Worm (Caenorhabditis elegans) whole organism, L1 larva: ENCODE results near the gene F43B10.1.
A peak's percentile ranks its signal among the peaks of the same experiment; 100 is the strongest.

ENCODE experiments used
- C34B4.2 ChIP-seq: sonication (generic microtip); optimal IDR thresholded peaks from 2 replicates; lab custom pipeline; 2017; ENCODE audit warnings: mild to moderate bottlenecking, missing genetic modification characterization, missing compliant biosample characterization
- aha-1 ChIP-seq: fragments of 150-350 bp; optimal IDR thresholded peaks from 2 replicates; lab custom pipeline; 2014; ENCODE audit warnings: missing biosample characterization, missing genetic modification characterization
- blmp-1 ChIP-seq: fragments of 150-350 bp; optimal IDR thresholded peaks from 2 replicates; lab custom pipeline; 2014; ENCODE audit warnings: missing biosample characterization, missing genetic modification characterization
- ceh-82 ChIP-seq, 3 experiments: fragments of 150-350 bp in 1 of 3; sonication (generic microtip) in 2 of 3; optimal IDR thresholded peaks; 2 replicates each; lab custom pipeline; 2014 to 2017; ENCODE audit warnings: missing biosample characterization in 3 of 3, missing genetic modification characterization in 3 of 3
- ceh-88 ChIP-seq: fragments of 200-800 bp; sonication (Bioruptor generic); IDR thresholded peaks from 2 replicates; pipeline ENCODE4 v1.3.6; 2022; ENCODE audit warnings: missing genetic modification characterization, missing compliant biosample characterization
- ceh-90 ChIP-seq: sonication (generic microtip); optimal IDR thresholded peaks from 2 replicates; lab custom pipeline; 2016; ENCODE audit warnings: missing genetic modification characterization, missing compliant biosample characterization
- ces-1 ChIP-seq: fragments of 150-350 bp; optimal IDR thresholded peaks from 2 replicates; lab custom pipeline; 2014; ENCODE audit warnings: missing biosample characterization, missing genetic modification reagents, missing genetic modification characterization
- dpl-1 ChIP-seq, 3 experiments: fragments of 150-350 bp in 2 of 3; sonication (generic microtip) in 1 of 3; optimal IDR thresholded peaks; 2 replicates each; lab custom pipeline; 2014 to 2017; ENCODE audit warnings: missing biosample characterization in 3 of 3, missing genetic modification characterization in 3 of 3, missing genetic modification reagents in 3 of 3
- dsc-1 ChIP-seq: sonication (generic microtip); optimal IDR thresholded peaks from 2 replicates; lab custom pipeline; 2016; ENCODE audit warnings: mild to moderate bottlenecking, missing genetic modification characterization, missing compliant biosample characterization
- efl-1 ChIP-seq, 4 experiments: fragments of 150-350 bp; optimal IDR thresholded peaks in 3 of 4; peaks in 1 of 4; 1 replicate in 1 of 4; 2 replicates in 3 of 4; lab custom pipeline; 2014; ENCODE audit warnings: missing biosample characterization in 2 of 4, missing genetic modification characterization in 2 of 4, missing genetic modification reagents in 2 of 4
- egl-13 ChIP-seq: sonication (generic microtip); optimal IDR thresholded peaks from 2 replicates; lab custom pipeline; 2016; ENCODE audit warnings: missing genotype, missing genetic modification reagents, missing genetic modification characterization, missing compliant biosample characterization
- fkh-10 ChIP-seq: sonication (generic microtip); optimal IDR thresholded peaks from 2 replicates; lab custom pipeline; 2017; ENCODE audit warnings: missing biosample characterization, missing genetic modification reagents, missing genetic modification characterization
- fkh-4 ChIP-seq: sonication (generic microtip); optimal IDR thresholded peaks from 2 replicates; lab custom pipeline; 2016; ENCODE audit warnings: missing compliant biosample characterization, missing genetic modification characterization, borderline replicate concordance
- fos-1 ChIP-seq: fragments of 150-350 bp; optimal IDR thresholded peaks from 2 replicates; lab custom pipeline; 2014; ENCODE audit warnings: missing biosample characterization, missing genetic modification characterization
- grh-1 ChIP-seq: fragments of 200-800 bp; sonication (Bioruptor generic); IDR thresholded peaks from 2 replicates; pipeline ENCODE4 v1.3.6; 2022; ENCODE audit warnings: missing genetic modification reagents, missing genetic modification characterization, missing compliant biosample characterization
- hpl-2 ChIP-seq: fragments of 150-350 bp; optimal IDR thresholded peaks from 2 replicates; lab custom pipeline; 2014; ENCODE audit warnings: missing biosample characterization, missing genetic modification reagents, missing genetic modification characterization
- irx-1 ChIP-seq: sonication (generic microtip); optimal IDR thresholded peaks from 2 replicates; lab custom pipeline; 2016; ENCODE audit warnings: missing genetic modification characterization, missing compliant biosample characterization
- lin-13 ChIP-seq: fragments of 150-350 bp; optimal IDR thresholded peaks from 2 replicates; lab custom pipeline; 2014; ENCODE audit warnings: missing biosample characterization, missing genetic modification reagents, missing genetic modification characterization
- lin-15B ChIP-seq: fragments of 150-350 bp; sonication (generic microtip); optimal IDR thresholded peaks from 3 replicates; lab custom pipeline; 2014; ENCODE audit warnings: missing biosample characterization, missing genetic modification characterization
- lin-35 ChIP-seq, 2 experiments: fragments of 150-350 bp; optimal IDR thresholded peaks; 2 replicates each; lab custom pipeline; 2014; ENCODE audit warnings: missing biosample characterization in 2 of 2, missing genetic modification characterization in 2 of 2, missing genetic modification reagents in 2 of 2
- lin-39 ChIP-seq: fragments of 150-350 bp; optimal IDR thresholded peaks from 2 replicates; lab custom pipeline; 2014; ENCODE audit warnings: missing biosample characterization, missing genetic modification reagents, missing genetic modification characterization
- lsy-2 ChIP-seq, 2 experiments: fragments of 150-350 bp; optimal IDR thresholded peaks; 2 replicates each; lab custom pipeline; 2014; ENCODE audit warnings: missing biosample characterization in 2 of 2, missing genetic modification characterization in 2 of 2
- mab-9 ChIP-seq: fragments of 200-800 bp; sonication (Bioruptor generic); IDR thresholded peaks from 2 replicates; pipeline ENCODE4 v1.3.6; 2022; ENCODE audit warnings: missing genetic modification reagents, missing genetic modification characterization, missing compliant biosample characterization
- nhr-11 ChIP-seq: fragments of 150-350 bp; optimal IDR thresholded peaks from 2 replicates; lab custom pipeline; 2014; ENCODE audit warnings: missing biosample characterization, missing genetic modification characterization
- nhr-19 ChIP-seq: fragments of 200-800 bp; sonication (Bioruptor generic); conservative IDR thresholded peaks from 2 replicates; pipeline ENCODE4 v1.3.6; 2022; ENCODE audit warnings: missing genetic modification characterization, missing compliant biosample characterization
- nhr-28 ChIP-seq: fragments of 150-350 bp; optimal IDR thresholded peaks from 2 replicates; lab custom pipeline; 2014; ENCODE audit warnings: missing biosample characterization, missing genetic modification characterization
- nhr-47 ChIP-seq: sonication (generic microtip); optimal IDR thresholded peaks from 2 replicates; lab custom pipeline; 2016; ENCODE audit warnings: mild to moderate bottlenecking, missing genetic modification characterization, moderate library complexity, missing compliant biosample characterization
- nhr-71 ChIP-seq: sonication (generic microtip); optimal IDR thresholded peaks from 2 replicates; lab custom pipeline; 2016; ENCODE audit warnings: mild to moderate bottlenecking, missing genetic modification characterization, moderate library complexity, missing compliant biosample characterization
- nhr-77 ChIP-seq: fragments of 150-350 bp; optimal IDR thresholded peaks from 2 replicates; lab custom pipeline; 2014; ENCODE audit warnings: missing biosample characterization, missing genetic modification characterization
- nhr-84 ChIP-seq: sonication (generic microtip); optimal IDR thresholded peaks from 2 replicates; lab custom pipeline; 2017; ENCODE audit warnings: missing biosample characterization, missing genetic modification characterization
- pag-3 ChIP-seq: sonication (generic microtip); optimal IDR thresholded peaks from 2 replicates; lab custom pipeline; 2017; ENCODE audit warnings: missing genetic modification characterization, mild to moderate bottlenecking, missing compliant biosample characterization, antibody characterized with exemption, borderline replicate concordance; ENCODE audit not compliant: insufficient read depth
- rnt-1 ChIP-seq: sonication (generic microtip); optimal IDR thresholded peaks from 2 replicates; lab custom pipeline; 2016; ENCODE audit warnings: mild to moderate bottlenecking, missing genetic modification characterization, moderate library complexity, missing compliant biosample characterization
- skn-1 ChIP-seq: fragments of 150-350 bp; optimal IDR thresholded peaks from 2 replicates; lab custom pipeline; 2014; ENCODE audit warnings: missing biosample characterization, missing genetic modification characterization
- unc-130 ChIP-seq: fragments of 150-350 bp; optimal IDR thresholded peaks from 2 replicates; lab custom pipeline; 2017; ENCODE audit warnings: missing biosample characterization, missing genetic modification characterization, inconsistent platforms
- unc-30 ChIP-seq: sonication (generic microtip); optimal IDR thresholded peaks from 2 replicates; lab custom pipeline; 2017; ENCODE audit warnings: missing biosample characterization, missing genetic modification characterization
- unc-98 ChIP-seq: fragments of 200-800 bp; sonication (Bioruptor generic); IDR thresholded peaks from 2 replicates; pipeline ENCODE4 v1.3.6; 2022; ENCODE audit warnings: missing genetic modification characterization, missing compliant biosample characterization
- ztf-11 ChIP-seq, 2 experiments: sonication (generic microtip); optimal IDR thresholded peaks; 2 replicates each; lab custom pipeline; 2016 to 2017; ENCODE audit warnings: missing genetic modification characterization in 2 of 2, missing biosample characterization in 1 of 2, missing compliant biosample characterization in 1 of 2
- ztf-4 ChIP-seq: fragments of 150-350 bp; optimal IDR thresholded peaks from 2 replicates; lab custom pipeline; 2014; ENCODE audit warnings: missing biosample characterization, missing genetic modification characterization

F43B10.1 gene

ce11 chrX:16611333-16612043 lies 51.1 kb downstream of the F43B10.1 start (continued):
- TF ChIP-seq ztf-4 (tag; lab: Kevin White, UChicago) (no peak), lin-13 (GFP tag; lab: Kevin White, UChicago) (no peak), grh-1 (GFP tag; lab: Robert Waterston, UW) (no peak), ceh-90 (tag; lab: Kevin White, UChicago) (no peak), aha-1 (no peak), ceh-88 (GFP tag; lab: Robert Waterston, UW) (no peak), pag-3 (tag; lab: Kevin White, UChicago) (no peak), lin-39 (no peak), C34B4.2 (tag; lab: Kevin White, UChicago) (no peak), nhr-47 (tag; lab: Kevin White, UChicago) (peak; percentile 1), mab-9 (GFP tag; lab: Robert Waterston, UW) (no peak), dpl-1 (GFP tag; optimal IDR thresholded peaks at IDR 0.05; lab: Kevin White, UChicago) (no peak), blmp-1 (tag; lab: Kevin White, UChicago) (no peak), dsc-1 (tag; lab: Kevin White, UChicago) (no peak), fos-1 (no peak), egl-13 (tag; lab: Kevin White, UChicago) (no peak), fkh-10 (GFP tag; lab: Kevin White, UChicago) (no peak), nhr-77 (no peak), lin-15B (no peak), efl-1 (optimal IDR thresholded peaks at IDR 0.05; lab: Kevin White, UChicago) (no peak), efl-1 (GFP tag; optimal IDR thresholded peaks at IDR 0.05 in 1 of 2; lab: Kevin White, UChicago) (peak in 1 of 2 experiments; percentile 53), skn-1 (tag; lab: Kevin White, UChicago) (no peak), ces-1 (GFP tag; lab: Kevin White, UChicago) (no peak), nhr-71 (tag; lab: Kevin White, UChicago) (peak; percentile 60), lin-35 (GFP tag; optimal IDR thresholded peaks at IDR 0.05; lab: Kevin White, UChicago) (peak in 1 of 2 experiments; percentile 18)

DNA sequence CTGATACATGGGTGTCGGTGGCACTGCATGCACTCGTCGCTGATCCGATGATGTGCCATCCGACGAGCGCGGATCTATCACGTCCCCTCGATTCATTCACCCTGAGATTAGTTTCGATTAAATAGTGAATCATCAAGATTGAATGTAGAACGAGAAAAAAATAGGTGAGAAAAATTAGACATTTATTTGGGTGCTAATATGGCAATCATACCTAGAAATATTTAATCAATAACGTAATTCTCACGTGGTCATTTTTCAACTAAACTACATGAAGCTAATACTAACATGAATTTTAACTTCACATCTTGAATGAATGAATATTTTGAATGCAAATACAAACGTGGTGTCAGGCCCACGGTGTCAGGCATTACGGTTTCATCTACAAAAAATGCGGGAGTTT lies 53.2 kb downstream of the F43B10.1 start, which contains the start of gene F59C12.3:
F59C12.3 (minus strand) TSS at position 101 of the 400 bp plus-strand sequence.
- TF ChIP-seq ceh-90 (tag; lab: Kevin White, UChicago): no peak
- TF ChIP-seq nhr-84 (tag; lab: Kevin White, UChicago): no peak
- no peak for TF ChIP-seq nhr-28 (tag; lab: Kevin White, UChicago)
- no peak for TF ChIP-seq rnt-1
- no peak for TF ChIP-seq hpl-2 (GFP tag; lab: Kevin White, UChicago)
- TF ChIP-seq unc-30 (tag; lab: Kevin White, UChicago): no peak
- no peak for TF ChIP-seq nhr-19
- TF ChIP-seq nhr-11 (tag; lab: Kevin White, UChicago): no peak
- TF ChIP-seq fkh-4 (tag; lab: Kevin White, UChicago): no peak
- no peak for TF ChIP-seq dsc-1 (tag; lab: Kevin White, UChicago)
- no peak for TF ChIP-seq dpl-1 (GFP tag; optimal IDR thresholded peaks at IDR 0.05; lab: Kevin White, UChicago)
- no peak for TF ChIP-seq irx-1 (tag; lab: Kevin White, UChicago)
- no peak for TF ChIP-seq unc-130 (tag; lab: Kevin White, UChicago)
- no peak for TF ChIP-seq ceh-82 (tag; optimal IDR thresholded peaks at IDR 0.05; lab: Kevin White, UChicago)
- TF ChIP-seq lsy-2 (tag; optimal IDR thresholded peaks at IDR 0.05; lab: Kevin White, UChicago): no peak
- TF ChIP-seq ztf-11 (tag; optimal IDR thresholded peaks at IDR 0.05; lab: Kevin White, UChicago): no peak
- no peak for TF ChIP-seq lin-39
- no peak for TF ChIP-seq lin-15B

DNA sequence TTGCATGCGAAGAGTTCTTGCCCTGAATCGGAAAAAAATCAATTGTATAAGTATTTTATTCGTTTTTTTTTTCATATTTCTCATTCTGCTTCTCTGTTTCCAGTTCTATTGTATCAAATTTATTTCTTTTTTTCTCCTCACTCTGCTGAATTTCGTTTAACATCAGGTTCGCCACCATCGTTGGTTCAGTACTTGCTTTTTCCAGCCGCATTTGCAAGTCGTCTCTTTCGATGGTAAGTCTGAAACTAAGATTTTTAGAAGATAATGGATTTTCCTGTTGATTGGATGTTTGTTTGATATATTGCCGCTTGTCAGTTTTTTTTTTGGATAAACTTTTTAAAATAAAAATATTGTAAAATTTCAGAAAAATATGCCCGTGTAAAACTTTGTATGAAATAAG lies 55.5 kb downstream of the F43B10.1 start:
- TF ChIP-seq unc-98 (GFP tag; lab: Robert Waterston, UW) (no peak), efl-1 (optimal IDR thresholded peaks at IDR 0.05; lab: Kevin White, UChicago) (no peak), efl-1 (GFP tag; optimal IDR thresholded peaks at IDR 0.05 in 1 of 2; lab: Kevin White, UChicago) (peak in 1 of 2 experiments; percentile 54)
